Fruit fly (Drosophila melanogaster): ENCODE results near the gene RhoGAP68F.

dm6 chr3L:12115966-12116735, 22.5 kb upstream of the RhoGAP68F start, which contains the start of gene vers:
- TF ChIP-seq CG14655 (GFP tag; optimal IDR thresholded peaks at IDR 0.05) (no peak), CG15710 (tag; optimal IDR thresholded peaks at IDR 0.05) (no peak), gl (tag; optimal IDR thresholded peaks at IDR 0.05) (no peak), CG34367 (tag; optimal IDR thresholded peaks at IDR 0.05) (no peak), CG9948 (tag; optimal IDR thresholded peaks at IDR 0.05) (no peak), CG4496 (GFP tag; IDR thresholded peaks at IDR 0.05) (no peak), fd96Ca (GFP tag; IDR thresholded peaks at IDR 0.05) (no peak), CG32121 (GFP tag; IDR thresholded peaks at IDR 0.05) (no peak), Pif1B (GFP tag; optimal IDR thresholded peaks at IDR 0.05) (no peak)
